Worm (Caenorhabditis elegans) whole organism, L4 larva: ENCODE measurements around the gene C05E4.15.

Source experiments
- F10B5.3 ChIP-seq: sonication (generic microtip); optimal IDR thresholded peaks from 2 replicates; lab custom pipeline; 2016; ENCODE audit warnings: mild to moderate bottlenecking, missing genetic modification characterization, missing compliant biosample characterization
- F37D6.2 ChIP-seq: sonication (generic microtip); optimal IDR thresholded peaks from 2 replicates; lab custom pipeline; 2016; ENCODE audit warnings: mild to moderate bottlenecking, missing genetic modification characterization, missing compliant biosample characterization
- F49E8.2 ChIP-seq: sonication (generic microtip); optimal IDR thresholded peaks from 2 replicates; lab custom pipeline; 2016; ENCODE audit warnings: missing compliant biosample characterization, mild to moderate bottlenecking, missing genetic modification characterization, borderline replicate concordance
- T20F7.1 ChIP-seq: fragments of 200-800 bp; sonication (Bioruptor generic); optimal IDR thresholded peaks from 2 replicates; lab custom pipeline; 2018; ENCODE audit warnings: mild to moderate bottlenecking, missing genetic modification characterization, missing compliant biosample characterization
- T26A8.4 ChIP-seq: fragments of 200-800 bp; sonication (Bioruptor generic); IDR thresholded peaks from 2 replicates; pipeline ENCODE4 v1.3.6; 2022; ENCODE audit warnings: missing genetic modification characterization, missing compliant biosample characterization
- Y48G9A.11 ChIP-seq: fragments of 200-800 bp; sonication (Bioruptor generic); IDR thresholded peaks from 2 replicates; pipeline ENCODE4 v1.3.6; 2022; ENCODE audit warnings: missing genetic modification reagents, missing genetic modification characterization, missing compliant biosample characterization
- ZK546.5 ChIP-seq, 2 experiments: sonication (generic microtip); optimal IDR thresholded peaks; 2 replicates each; lab custom pipeline; 2017; ENCODE audit warnings: missing biosample characterization in 2 of 2, missing genetic modification characterization in 2 of 2
- aha-1 ChIP-seq: fragments of 150-350 bp; peaks from one replicate; lab custom pipeline; 2014; ENCODE audit warnings: missing biosample characterization, missing genetic modification characterization
- ama-1 ChIP-seq: fragments of 150-350 bp; optimal IDR thresholded peaks from 2 replicates; lab custom pipeline; 2014; ENCODE audit warnings: inconsistent platforms, mixed read lengths
- arid-1 ChIP-seq: fragments of 200-800 bp; sonication (Bioruptor generic); conservative IDR thresholded peaks from 2 replicates; pipeline ENCODE4 v1.3.6; 2022; ENCODE audit warnings: missing genetic modification reagents, missing genetic modification characterization, missing compliant biosample characterization
- cey-2 ChIP-seq: sonication (generic microtip); optimal IDR thresholded peaks from 3 replicates; lab custom pipeline; 2017; ENCODE audit warnings: missing genetic modification characterization, mild to moderate bottlenecking, missing compliant biosample characterization, antibody characterized with exemption, borderline replicate concordance; ENCODE audit not compliant: insufficient read depth
- ctbp-1 ChIP-seq: fragments of 200-800 bp; sonication (Bioruptor generic); IDR thresholded peaks from 2 replicates; pipeline ENCODE4 v1.3.6; 2022; ENCODE audit warnings: missing genetic modification reagents, missing genetic modification characterization, missing compliant biosample characterization
- daf-16 ChIP-seq, 3 experiments: sonication (generic microtip); optimal IDR thresholded peaks; 2 replicates each; lab custom pipeline; 2016 to 2017; ENCODE audit warnings: missing genetic modification characterization in 3 of 3, missing genetic modification reagents in 3 of 3, mild to moderate bottlenecking in 2 of 3, missing compliant biosample characterization in 2 of 3, missing biosample characterization in 1 of 3, moderate library complexity in 1 of 3
- daf-8 ChIP-seq: fragments of 200-800 bp; sonication (Bioruptor generic); IDR thresholded peaks from 2 replicates; pipeline ENCODE4 v1.3.6; 2022; ENCODE audit warnings: missing genetic modification characterization, missing compliant biosample characterization
- dve-1 ChIP-seq: sonication (generic microtip); optimal IDR thresholded peaks from 2 replicates; lab custom pipeline; 2017; ENCODE audit warnings: antibody characterized with exemption, mild to moderate bottlenecking, missing genetic modification characterization, missing compliant biosample characterization; ENCODE audit not compliant: insufficient read depth
- egl-27 ChIP-seq: sonication (generic microtip); optimal IDR thresholded peaks from 3 replicates; lab custom pipeline; 2017; ENCODE audit warnings: missing biosample characterization, missing genetic modification reagents, missing genetic modification characterization
- fkh-10 ChIP-seq: fragments of 150-350 bp; optimal IDR thresholded peaks from 2 replicates; lab custom pipeline; 2014; ENCODE audit warnings: missing biosample characterization, missing genetic modification reagents, missing genetic modification characterization
- hmg-1.1 ChIP-seq: fragments of 200-800 bp; sonication (Bioruptor generic); IDR thresholded peaks from 2 replicates; pipeline ENCODE4 v1.3.6; 2022; ENCODE audit warnings: missing genetic modification reagents, missing genetic modification characterization, missing compliant biosample characterization
- jun-1 ChIP-seq: fragments of 150-350 bp; optimal IDR thresholded peaks from 2 replicates; lab custom pipeline; 2014; ENCODE audit warnings: missing biosample characterization, missing genetic modification reagents, missing genetic modification characterization
- lin-13 ChIP-seq: fragments of 150-350 bp; optimal IDR thresholded peaks from 2 replicates; lab custom pipeline; 2014; ENCODE audit warnings: missing biosample characterization, missing genetic modification reagents, missing genetic modification characterization
- lin-15B ChIP-seq: fragments of 150-350 bp; sonication (generic microtip); optimal IDR thresholded peaks from 3 replicates; lab custom pipeline; 2014; ENCODE audit warnings: missing biosample characterization, missing genetic modification characterization
- lin-29 ChIP-seq: fragments of 200-800 bp; sonication (Bioruptor generic); IDR thresholded peaks from 2 replicates; pipeline ENCODE4 v1.3.6; 2022; ENCODE audit warnings: missing genetic modification reagents, missing genetic modification characterization, missing compliant biosample characterization
- lir-3 ChIP-seq: sonication (generic microtip); optimal IDR thresholded peaks from 2 replicates; lab custom pipeline; 2016; ENCODE audit warnings: mild to moderate bottlenecking, missing genetic modification characterization, missing compliant biosample characterization
- lsy-2 ChIP-seq, 2 experiments: fragments of 150-350 bp in 1 of 2; sonication (generic microtip) in 1 of 2; optimal IDR thresholded peaks; 2 replicates each; lab custom pipeline; 2014 to 2017; ENCODE audit warnings: missing biosample characterization in 2 of 2, missing genetic modification characterization in 2 of 2
- mdl-1 ChIP-seq, 2 experiments: fragments of 150-350 bp in 1 of 2; sonication (generic microtip) in 1 of 2; optimal IDR thresholded peaks; 2 replicates each; lab custom pipeline; 2014 to 2017; ENCODE audit warnings: missing biosample characterization in 2 of 2, missing genetic modification characterization in 2 of 2
- mdt-29 ChIP-seq: fragments of 200-800 bp; sonication (Bioruptor generic); IDR thresholded peaks from 2 replicates; pipeline ENCODE4 v1.3.6; 2022; ENCODE audit warnings: missing genetic modification reagents, missing genetic modification characterization, missing compliant biosample characterization
- mep-1 ChIP-seq: fragments of 150-350 bp; sonication (generic microtip); optimal IDR thresholded peaks from 3 replicates; lab custom pipeline; 2014; ENCODE audit warnings: missing biosample characterization, missing genetic modification characterization
- nhr-11 ChIP-seq: fragments of 150-350 bp; optimal IDR thresholded peaks from 2 replicates; lab custom pipeline; 2014; ENCODE audit warnings: missing biosample characterization, missing genetic modification characterization
- nhr-25 ChIP-seq: sonication (generic microtip); optimal IDR thresholded peaks from 2 replicates; lab custom pipeline; 2017; ENCODE audit warnings: missing genetic modification characterization, mild to moderate bottlenecking, missing compliant biosample characterization, antibody characterized with exemption, moderate library complexity, borderline replicate concordance; ENCODE audit not compliant: insufficient read depth
- nhr-42 ChIP-seq: fragments of 200-800 bp; sonication (Bioruptor generic); IDR thresholded peaks from 2 replicates; pipeline ENCODE4 v1.3.6; 2022; ENCODE audit warnings: missing genetic modification characterization, missing compliant biosample characterization
- nhr-77 ChIP-seq: fragments of 150-350 bp; optimal IDR thresholded peaks from 2 replicates; lab custom pipeline; 2014; ENCODE audit warnings: missing biosample characterization, missing genetic modification characterization
- rbr-2 ChIP-seq: sonication (generic microtip); optimal IDR thresholded peaks from 2 replicates; lab custom pipeline; 2016; ENCODE audit warnings: missing genotype, missing genetic modification characterization, missing compliant biosample characterization
- saeg-2 ChIP-seq: fragments of 200-800 bp; sonication (Bioruptor generic); IDR thresholded peaks from 2 replicates; pipeline ENCODE4 v1.3.6; 2022; ENCODE audit warnings: missing genetic modification reagents, missing genetic modification characterization, missing compliant biosample characterization
- skn-1 ChIP-seq: fragments of 150-350 bp; optimal IDR thresholded peaks from 2 replicates; lab custom pipeline; 2014; ENCODE audit warnings: missing biosample characterization, missing genetic modification characterization
- snpc-1.2 ChIP-seq: fragments of 200-800 bp; sonication (Bioruptor generic); IDR thresholded peaks from 2 replicates; pipeline ENCODE4 v1.3.6; 2022; ENCODE audit warnings: missing genetic modification reagents, missing genetic modification characterization, missing compliant biosample characterization
- tag-97 ChIP-seq: fragments of 200-800 bp; sonication (Bioruptor generic); IDR thresholded peaks from 2 replicates; pipeline ENCODE4 v1.3.6; 2022; ENCODE audit warnings: missing genetic modification characterization, missing compliant biosample characterization
- unc-39 ChIP-seq: sonication (generic microtip); optimal IDR thresholded peaks from 2 replicates; lab custom pipeline; 2017; ENCODE audit warnings: missing biosample characterization, missing genetic modification characterization
- vab-7 ChIP-seq: fragments of 200-800 bp; sonication (Bioruptor generic); IDR thresholded peaks from 2 replicates; pipeline ENCODE4 v1.3.6; 2022; ENCODE audit warnings: missing genetic modification reagents, missing genetic modification characterization, missing compliant biosample characterization
- zip-11 ChIP-seq: fragments of 200-800 bp; sonication (Bioruptor generic); IDR thresholded peaks from 2 replicates; pipeline ENCODE4 v1.3.6; 2022; ENCODE audit warnings: missing genetic modification characterization, missing compliant biosample characterization
- zip-2 ChIP-seq: fragments of 150-350 bp; optimal IDR thresholded peaks from 2 replicates; lab custom pipeline; 2014; ENCODE audit warnings: missing biosample characterization, missing genetic modification characterization
- ztf-7 ChIP-seq: fragments of 150-350 bp; optimal IDR thresholded peaks from 2 replicates; lab custom pipeline; 2014; ENCODE audit warnings: missing biosample characterization, missing genetic modification characterization

C05E4.15 gene

DNA sequence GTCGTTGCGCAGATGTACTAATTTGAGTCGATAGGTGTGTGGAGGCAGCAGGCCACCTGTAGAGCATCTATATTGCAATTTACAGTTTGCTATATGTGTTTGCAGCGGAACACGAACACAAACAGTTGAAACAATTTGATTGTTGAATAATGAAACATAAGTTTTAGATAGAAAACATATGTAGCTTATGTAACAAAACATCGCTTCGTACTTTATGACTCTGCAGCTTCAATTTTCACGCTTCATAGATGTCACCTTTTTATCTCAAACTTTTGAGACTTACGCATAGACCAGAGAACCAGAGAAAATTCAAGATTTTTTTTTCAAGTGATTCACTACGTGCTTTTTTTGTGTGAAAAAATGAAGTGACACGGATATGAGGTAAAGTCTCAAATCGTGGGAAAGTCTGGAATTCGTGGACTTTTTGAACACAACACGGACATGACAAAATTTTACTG lies 37.2 kb downstream of the C05E4.15 start, which contains the start of gene fbxb-72 (continued):
- TF ChIP-seq mdt-29 (GFP tag; lab: Robert Waterston, UW) (peak; percentile 32; the same call in 1 of the 2 replicates), daf-8 (GFP tag; lab: Robert Waterston, UW) (no peak), lin-13 (peak; percentile 14), lsy-2 (tag; optimal IDR thresholded peaks at IDR 0.05; lab: Kevin White, UChicago) (peak; percentile 76 to 84), unc-39 (tag; lab: Kevin White, UChicago) (no peak), ama-1 (lab: Kevin White, UChicago) (peak; percentile 99), arid-1 (GFP tag; lab: Robert Waterston, UW) (peak; percentile 82), T26A8.4 (GFP tag; lab: Robert Waterston, UW) (peak; percentile 96), hmg-1.1 (no peak; the same call in 1 of the 2 replicates), ctbp-1 (GFP tag; lab: Robert Waterston, UW) (no peak), nhr-11 (tag; lab: Kevin White, UChicago) (peak; percentile 49), snpc-1.2 (peak; percentile 58; the same call in 1 of the 2 replicates), jun-1 (tag; lab: Kevin White, UChicago) (no peak), T20F7.1 (GFP tag; lab: Kevin White, UChicago) (peak; percentile 70), lin-15B (tag; lab: Kevin White, UChicago) (no peak), skn-1 (tag; lab: Kevin White, UChicago) (no peak), daf-16 (GFP tag; optimal IDR thresholded peaks at IDR 0.05; lab: Kevin White, UChicago) (peak; percentile 41 to 93), daf-16 (tag; optimal IDR thresholded peaks at IDR 0.05; lab: Kevin White, UChicago) (peak; percentile 89), zip-2 (tag; lab: Kevin White, UChicago) (peak; percentile 83), lin-29 (GFP tag; lab: Robert Waterston, UW) (no peak; the same call in 1 of the 2 replicates), zip-11 (GFP tag; lab: Robert Waterston, UW) (no peak), nhr-25 (no peak), F49E8.2 (tag; lab: Kevin White, UChicago) (no peak), tag-97 (GFP tag; lab: Robert Waterston, UW) (no peak), ZK546.5 (tag; optimal IDR thresholded peaks at IDR 0.05; lab: Kevin White, UChicago) (no peak), saeg-2 (GFP tag; lab: Robert Waterston, UW) (peak; percentile 74), nhr-77 (peak; percentile 93), egl-27 (tag; lab: Kevin White, UChicago) (no peak)

DNA sequence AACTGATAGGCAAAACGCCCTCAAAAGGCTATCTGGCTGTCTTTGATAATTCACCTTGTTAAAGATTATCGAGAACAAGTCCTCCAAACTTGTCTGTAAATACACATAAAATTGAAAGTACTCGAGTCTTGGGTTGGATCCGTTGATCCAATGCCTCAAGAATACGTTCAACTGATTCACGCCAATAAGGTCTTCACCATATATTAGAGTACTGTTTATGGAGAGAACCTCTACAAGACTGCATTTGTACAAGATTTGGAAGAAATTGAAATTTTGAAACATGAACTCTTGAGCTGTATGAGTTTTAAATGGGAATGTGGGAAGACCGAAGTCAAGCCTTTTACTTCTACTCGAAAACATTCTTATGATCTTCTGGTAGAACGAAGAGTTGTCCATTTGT lies 38.2 kb downstream of the C05E4.15 start:
- TF ChIP-seq aha-1 (tag; lab: Kevin White, UChicago) = peak; percentile 95
- no peak for TF ChIP-seq cey-2 (tag; lab: Kevin White, UChicago)

- TF ChIP-seq nhr-42 (no peak), fkh-10 (GFP tag; lab: Kevin White, UChicago) (no peak), ztf-7 (tag; lab: Kevin White, UChicago) (no peak), vab-7 (GFP tag; lab: Robert Waterston, UW) (no peak), mep-1 (tag; lab: Kevin White, UChicago) (no peak)
Measured at ce11 chrV:719731-720130, 41.4 kb downstream of the C05E4.15 start, which contains the start of gene srbc-40. Gene srbc-40, minus strand, starts transcription at chrV:719831.

DNA sequence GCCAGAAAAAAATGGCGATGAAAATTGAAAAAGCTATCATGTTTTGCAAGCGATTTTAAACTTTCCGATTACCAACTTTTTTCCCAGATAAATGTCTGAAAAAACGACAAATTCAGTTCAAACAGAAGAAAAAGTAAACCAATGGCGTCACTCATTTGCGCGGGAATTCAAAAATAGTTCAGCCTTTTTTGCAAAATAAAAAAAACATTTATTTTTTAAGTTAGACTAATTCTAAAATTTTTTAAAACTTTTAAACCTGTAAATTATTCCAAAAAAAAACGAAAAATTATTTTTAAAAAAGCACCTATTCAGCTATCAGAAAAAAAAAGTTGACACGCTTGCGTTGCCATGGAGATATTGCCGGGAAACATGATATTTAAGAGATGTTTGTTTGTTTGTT lies 48.3 kb downstream of the C05E4.15 start, which contains the start of gene cyp-33C11:
Gene cyp-33C11, minus strand, starts transcription at position 101 of the 400 bp plus-strand sequence.
- TF ChIP-seq lsy-2 (tag; optimal IDR thresholded peaks at IDR 0.05; lab: Kevin White, UChicago) = no peak
- TF ChIP-seq ctbp-1 (GFP tag; lab: Robert Waterston, UW) = no peak
- TF ChIP-seq zip-11 (GFP tag; lab: Robert Waterston, UW) = no peak
- TF ChIP-seq nhr-42 = no peak
- no peak for TF ChIP-seq T20F7.1 (GFP tag; lab: Kevin White, UChicago)
- no peak for TF ChIP-seq Y48G9A.11 (GFP tag; lab: Robert Waterston, UW)
- TF ChIP-seq F37D6.2 = no peak
- TF ChIP-seq rbr-2 = no peak
- TF ChIP-seq hmg-1.1 = no peak
- TF ChIP-seq dve-1 (tag; lab: Kevin White, UChicago) = no peak
- TF ChIP-seq mep-1 (tag; lab: Kevin White, UChicago) = no peak
- no peak for TF ChIP-seq F10B5.3 (tag; lab: Kevin White, UChicago)
- no peak for TF ChIP-seq mdl-1 (tag; optimal IDR thresholded peaks at IDR 0.05; lab: Kevin White, UChicago)
- TF ChIP-seq lir-3 = no peak
- TF ChIP-seq, all 104 proteins: peak for 0
